Fruit fly (Drosophila melanogaster) whole organism, prepupa: Measurements from ENCODE around the gene ea.

ENCODE experiments used
- CG10631 ChIP-seq: fragments of 200-800 bp; sonication (Bioruptor generic); optimal IDR thresholded peaks from 2 replicates; lab custom pipeline; 2016; ENCODE audit warnings: missing biosample characterization, missing genetic modification characterization
- CG10669 ChIP-seq: fragments of 200-800 bp; sonication (Bioruptor generic); optimal IDR thresholded peaks from 3 replicates; lab custom pipeline; 2018; ENCODE audit warnings: missing biosample characterization, mild to moderate bottlenecking, missing genetic modification characterization, moderate library complexity
- CG11294 ChIP-seq: fragments of 200-800 bp; sonication (Bioruptor generic); IDR thresholded peaks from 2 replicates; pipeline ENCODE4 v1.3.6; 2022; ENCODE audit warnings: missing biosample characterization, missing genetic modification characterization
- CG11762 ChIP-seq: fragments of 200-800 bp; sonication (Bioruptor generic); optimal IDR thresholded peaks from 3 replicates; lab custom pipeline; 2016; ENCODE audit warnings: missing biosample characterization, missing genetic modification characterization; ENCODE audit not compliant: insufficient read depth
- CG11902 ChIP-seq: fragments of 200-800 bp; sonication (Bioruptor generic); optimal IDR thresholded peaks from 3 replicates; lab custom pipeline; 2016; ENCODE audit warnings: missing biosample characterization, missing genetic modification characterization
- CG15336 ChIP-seq: fragments of 200-800 bp; sonication (Bioruptor generic); IDR thresholded peaks from 2 replicates; pipeline ENCODE4 v1.3.6; 2022; ENCODE audit warnings: missing biosample characterization, missing genetic modification characterization
- CG1621 ChIP-seq: fragments of 200-800 bp; sonication (Bioruptor generic); optimal IDR thresholded peaks from 3 replicates; lab custom pipeline; 2018; ENCODE audit warnings: missing biosample characterization, mild to moderate bottlenecking, missing genetic modification characterization
- CG16779 ChIP-seq: fragments of 200-800 bp; sonication (Bioruptor generic); optimal IDR thresholded peaks from 3 replicates; lab custom pipeline; 2017; ENCODE audit warnings: missing biosample characterization, mild to moderate bottlenecking, missing genetic modification characterization
- CG3032 ChIP-seq: fragments of 200-800 bp; optimal IDR thresholded peaks from 2 replicates; lab custom pipeline; 2019; ENCODE audit warnings: missing biosample characterization, mild to moderate bottlenecking, missing genetic modification characterization, moderate library complexity
- CG31627 ChIP-seq: fragments of 200-800 bp; sonication (Bioruptor generic); optimal IDR thresholded peaks from 3 replicates; lab custom pipeline; 2016; ENCODE audit warnings: missing biosample characterization, missing genetic modification characterization
- CG32006 ChIP-seq: fragments of 200-800 bp; sonication (Bioruptor generic); optimal IDR thresholded peaks from 3 replicates; lab custom pipeline; 2017; ENCODE audit warnings: missing biosample characterization, mild to moderate bottlenecking, missing genetic modification characterization
- CG3919 ChIP-seq: fragments of 200-800 bp; sonication (Bioruptor generic); optimal IDR thresholded peaks from 3 replicates; lab custom pipeline; 2016; ENCODE audit warnings: missing biosample characterization, missing genetic modification characterization
- CG4318 ChIP-seq: fragments of 200-800 bp; sonication (Bioruptor generic); optimal IDR thresholded peaks from 3 replicates; lab custom pipeline; 2017; ENCODE audit warnings: missing biosample characterization, mild to moderate bottlenecking, missing genetic modification characterization
- CG6163 ChIP-seq: fragments of 200-800 bp; sonication (Bioruptor generic); IDR thresholded peaks from 3 replicates; pipeline ENCODE4 v1.3.6; 2022; ENCODE audit warnings: missing biosample characterization, missing genetic modification characterization
- CG6792 ChIP-seq: fragments of 200-800 bp; sonication (Bioruptor generic); optimal IDR thresholded peaks from 3 replicates; lab custom pipeline; 2016; ENCODE audit warnings: missing biosample characterization, missing genetic modification characterization
- CG6808 ChIP-seq: fragments of 200-800 bp; sonication (Bioruptor generic); optimal IDR thresholded peaks from 3 replicates; lab custom pipeline; 2017; ENCODE audit warnings: missing biosample characterization, missing genetic modification characterization, mild to moderate bottlenecking, moderate library complexity, missing genetic modification reagents
- CG6854 ChIP-seq: fragments of 200-800 bp; sonication (Bioruptor generic); optimal IDR thresholded peaks from 2 replicates; lab custom pipeline; 2017; ENCODE audit warnings: missing biosample characterization, mild to moderate bottlenecking, missing genetic modification characterization
- CG8119 ChIP-seq: fragments of 200-800 bp; sonication (Bioruptor generic); IDR thresholded peaks from 3 replicates; pipeline ENCODE4 v1.3.6; 2022; ENCODE audit warnings: missing biosample characterization, missing genetic modification characterization
- CG8319 ChIP-seq: fragments of 200-800 bp; sonication (Bioruptor generic); optimal IDR thresholded peaks from 3 replicates; lab custom pipeline; 2016; ENCODE audit warnings: missing biosample characterization, missing genetic modification characterization
- CG8632 ChIP-seq: fragments of 200-800 bp; sonication (Bioruptor generic); optimal IDR thresholded peaks from 3 replicates; lab custom pipeline; 2016; ENCODE audit warnings: missing biosample characterization, missing genetic modification characterization
- CG9139 ChIP-seq: fragments of 200-800 bp; sonication (Bioruptor generic); optimal IDR thresholded peaks from 3 replicates; lab custom pipeline; 2017; ENCODE audit warnings: missing biosample characterization, mild to moderate bottlenecking, missing genetic modification characterization
- Eip75B ChIP-seq: fragments of 200-800 bp; sonication (Bioruptor generic); optimal IDR thresholded peaks from 3 replicates; lab custom pipeline; 2016; ENCODE audit warnings: missing biosample characterization, missing genetic modification characterization
- Eip93F ChIP-seq: fragments of 200-800 bp; sonication (Bioruptor generic); optimal IDR thresholded peaks from 2 replicates; lab custom pipeline; 2016; ENCODE audit warnings: missing biosample characterization, mild to moderate bottlenecking, missing genetic modification characterization
- Ets21C ChIP-seq: fragments of 200-800 bp; sonication (Bioruptor generic); optimal IDR thresholded peaks from 3 replicates; lab custom pipeline; 2016; ENCODE audit warnings: missing biosample characterization, missing genetic modification characterization
- Ets96B ChIP-seq: fragments of 200-800 bp; optimal IDR thresholded peaks from 2 replicates; lab custom pipeline; 2019; ENCODE audit warnings: missing biosample characterization, mild to moderate bottlenecking, missing genetic modification characterization, moderate library complexity
- Gug ChIP-seq: fragments of 200-800 bp; sonication (Bioruptor generic); IDR thresholded peaks from 2 replicates; pipeline ENCODE4 v1.3.6; 2022; ENCODE audit warnings: missing biosample characterization, missing genetic modification characterization
- Hr38 ChIP-seq: sonication (Bioruptor generic); optimal IDR thresholded peaks from 2 replicates; lab custom pipeline; 2016; ENCODE audit warnings: missing biosample characterization, missing genetic modification characterization
- Hr39 ChIP-seq: fragments of 200-800 bp; sonication (Bioruptor generic); optimal IDR thresholded peaks from 2 replicates; lab custom pipeline; 2016; ENCODE audit warnings: missing biosample characterization, missing genetic modification characterization
- Lpt ChIP-seq: fragments of 200-800 bp; sonication (Bioruptor generic); optimal IDR thresholded peaks from 3 replicates; lab custom pipeline; 2016; ENCODE audit warnings: missing biosample characterization, missing genetic modification characterization
- Met ChIP-seq: fragments of 200-800 bp; sonication (Bioruptor generic); optimal IDR thresholded peaks from 3 replicates; lab custom pipeline; 2016; ENCODE audit warnings: missing biosample characterization, missing genetic modification characterization
- OdsH ChIP-seq: fragments of 200-800 bp; sonication (Bioruptor generic); optimal IDR thresholded peaks from 3 replicates; lab custom pipeline; 2016; ENCODE audit warnings: missing biosample characterization, missing genetic modification characterization
- Smox ChIP-seq: fragments of 200-800 bp; sonication (Bioruptor generic); optimal IDR thresholded peaks from 3 replicates; lab custom pipeline; 2016; ENCODE audit warnings: missing biosample characterization, missing genetic modification characterization
- Sox102F ChIP-seq: fragments of 200-800 bp; sonication (Bioruptor generic); optimal IDR thresholded peaks from 2 replicates; lab custom pipeline; 2016; ENCODE audit warnings: missing biosample characterization, mild to moderate bottlenecking, missing genetic modification characterization
- Sox14 ChIP-seq: fragments of 200-800 bp; sonication (Bioruptor generic); optimal IDR thresholded peaks from 3 replicates; lab custom pipeline; 2016; ENCODE audit warnings: missing biosample characterization, missing genetic modification characterization
- Sox15 ChIP-seq: fragments of 200-800 bp; sonication (Bioruptor generic); optimal IDR thresholded peaks from 3 replicates; lab custom pipeline; 2016; ENCODE audit warnings: missing biosample characterization, missing genetic modification characterization
- achi ChIP-seq: fragments of 200-800 bp; sonication (Bioruptor generic); optimal IDR thresholded peaks from 3 replicates; lab custom pipeline; 2016; ENCODE audit warnings: missing biosample characterization, missing genetic modification characterization
- acj6 ChIP-seq: fragments of 200-800 bp; sonication (Bioruptor generic); optimal IDR thresholded peaks from 3 replicates; lab custom pipeline; 2016; ENCODE audit warnings: missing biosample characterization, missing genetic modification characterization
- cyc ChIP-seq: fragments of 200-800 bp; sonication (Bioruptor generic); optimal IDR thresholded peaks from 3 replicates; lab custom pipeline; 2016; ENCODE audit warnings: missing biosample characterization, missing genetic modification characterization
- dac ChIP-seq: fragments of 200-800 bp; sonication (Bioruptor generic); optimal IDR thresholded peaks from 2 replicates; lab custom pipeline; 2017; ENCODE audit warnings: missing biosample characterization, mild to moderate bottlenecking, missing genetic modification characterization
- dsx ChIP-seq: fragments of 200-800 bp; optimal IDR thresholded peaks from 3 replicates; lab custom pipeline; 2019; ENCODE audit warnings: missing biosample characterization, mild to moderate bottlenecking, missing genetic modification characterization, moderate library complexity; ENCODE audit not compliant: poor library complexity, severe bottlenecking
- eg ChIP-seq: fragments of 200-800 bp; sonication (Bioruptor generic); IDR thresholded peaks from 3 replicates; pipeline ENCODE4 v1.3.6; 2022; ENCODE audit warnings: missing biosample characterization, missing genetic modification characterization
- esn ChIP-seq: fragments of 200-800 bp; sonication (Bioruptor generic); optimal IDR thresholded peaks from 2 replicates; lab custom pipeline; 2016; ENCODE audit warnings: missing biosample characterization, mild to moderate bottlenecking, missing genetic modification characterization, moderate library complexity
- fd59A ChIP-seq: fragments of 200-800 bp; sonication (Bioruptor generic); optimal IDR thresholded peaks from 2 replicates; lab custom pipeline; 2017; ENCODE audit warnings: missing biosample characterization, mild to moderate bottlenecking, missing genetic modification characterization, missing genetic modification reagents
- fkh ChIP-seq: fragments of 200-800 bp; sonication (Bioruptor generic); optimal IDR thresholded peaks from 3 replicates; lab custom pipeline; 2017; ENCODE audit warnings: missing biosample characterization, mild to moderate bottlenecking, missing genetic modification characterization, moderate library complexity
- lz ChIP-seq: fragments of 200-800 bp; sonication (Bioruptor generic); optimal IDR thresholded peaks from 3 replicates; lab custom pipeline; 2016; ENCODE audit warnings: missing biosample characterization, missing genetic modification characterization
- net ChIP-seq: fragments of 200-800 bp; sonication (Bioruptor generic); optimal IDR thresholded peaks from 3 replicates; lab custom pipeline; 2016; ENCODE audit warnings: missing biosample characterization, missing genetic modification characterization
- pdm3 ChIP-seq: fragments of 200-800 bp; sonication (Bioruptor generic); optimal IDR thresholded peaks from 3 replicates; lab custom pipeline; 2016; ENCODE audit warnings: missing biosample characterization, missing genetic modification characterization
- salr ChIP-seq, 2 experiments: fragments of 200-800 bp; sonication (Bioruptor generic); optimal IDR thresholded peaks; 3 replicates each; lab custom pipeline; 2016 to 2018; ENCODE audit warnings: missing biosample characterization in 2 of 2, missing genetic modification characterization in 2 of 2, mild to moderate bottlenecking in 1 of 2
- spab ChIP-seq: fragments of 200-800 bp; sonication (Bioruptor generic); optimal IDR thresholded peaks from 2 replicates; lab custom pipeline; 2017; ENCODE audit warnings: missing biosample characterization, mild to moderate bottlenecking, missing genetic modification characterization, missing genetic modification reagents
- ss ChIP-seq, 2 experiments: fragments of 200-800 bp; sonication (Bioruptor generic); optimal IDR thresholded peaks; 2 replicates in 1 of 2; 3 replicates in 1 of 2; lab custom pipeline; 2017 to 2018; ENCODE audit warnings: mild to moderate bottlenecking in 2 of 2, missing biosample characterization in 2 of 2, missing genetic modification characterization in 2 of 2, moderate library complexity in 1 of 2
- svp ChIP-seq: fragments of 200-800 bp; sonication (Bioruptor generic); peaks from one replicate; lab custom pipeline; 2016; ENCODE audit warnings: missing biosample characterization, missing genetic modification characterization
- topi ChIP-seq: fragments of 200-800 bp; sonication (Bioruptor generic); optimal IDR thresholded peaks from 3 replicates; lab custom pipeline; 2016; ENCODE audit warnings: missing biosample characterization, missing genetic modification characterization
- vri ChIP-seq: fragments of 200-800 bp; sonication (Bioruptor generic); optimal IDR thresholded peaks from 3 replicates; lab custom pipeline; 2016; ENCODE audit warnings: missing biosample characterization, mild to moderate bottlenecking, missing genetic modification characterization

Gene ea

DNA sequence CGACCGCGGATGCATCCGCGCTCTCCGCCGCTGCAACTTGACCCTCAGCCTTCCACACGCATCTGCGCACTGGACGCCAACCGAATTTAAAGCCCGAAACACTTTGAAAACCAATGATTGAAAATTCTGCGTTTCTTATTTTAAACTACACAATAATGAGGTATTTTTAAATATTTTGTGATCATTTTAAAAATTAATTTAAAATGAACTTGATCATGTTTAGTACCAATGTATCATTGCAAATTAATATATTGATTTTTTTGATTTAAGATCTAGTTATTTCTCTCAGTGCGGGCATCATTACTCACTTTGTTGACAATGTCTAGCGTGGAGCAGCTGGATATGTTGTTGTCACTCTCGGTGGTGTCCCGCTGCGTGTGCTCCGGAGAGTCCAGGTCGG, 38.3 kb downstream of the ea start:
- TF ChIP-seq OdsH (GFP tag; lab: Kevin White, UChicago) (no peak), CG3032 (tag; lab: Kevin White, UChicago) (peak; percentile 35), pdm3 (GFP tag; lab: Kevin White, UChicago) (no peak), Hr38 (GFP tag; lab: Kevin White, UChicago) (no peak), Ets96B (peak; percentile 57), CG31627 (GFP tag; lab: Kevin White, UChicago) (peak; percentile 18), esn (peak; percentile 68), Met (no peak), Sox102F (GFP tag; lab: Kevin White, UChicago) (no peak), Lpt (GFP tag; lab: Kevin White, UChicago) (no peak), CG11762 (GFP tag; lab: Kevin White, UChicago) (no peak), CG1621 (tag; lab: Kevin White, UChicago) (no peak), CG6854 (GFP tag; lab: Kevin White, UChicago) (no peak), CG8319 (GFP tag; lab: Kevin White, UChicago) (no peak), Sox14 (no peak), spab (GFP tag; lab: Kevin White, UChicago) (no peak), CG11294 (GFP tag; lab: Robert Waterston, UW) (no peak), CG6808 (no peak), CG16779 (tag; lab: Kevin White, UChicago) (no peak), Ets21C (GFP tag; lab: Kevin White, UChicago) (no peak), CG6163 (GFP tag; lab: Robert Waterston, UW) (peak; percentile 60; the same call in 2 of the 3 replicates), topi (GFP tag; lab: Kevin White, UChicago) (no peak), acj6 (no peak), lz (GFP tag; lab: Kevin White, UChicago) (peak; percentile 43), Eip93F (GFP tag; lab: Kevin White, UChicago) (no peak), CG8119 (GFP tag; lab: Robert Waterston, UW) (peak; percentile 74; the same call in 2 of the 3 replicates), fkh (GFP tag; lab: Kevin White, UChicago) (no peak), dac (GFP tag; lab: Kevin White, UChicago) (no peak), CG11902 (GFP tag; lab: Kevin White, UChicago) (no peak), net (GFP tag; lab: Kevin White, UChicago) (no peak), CG8632 (no peak), CG32006 (no peak), svp (GFP tag; lab: Kevin White, UChicago) (peak; percentile 94), achi (GFP tag; lab: Kevin White, UChicago) (no peak), CG10631 (GFP tag; lab: Kevin White, UChicago) (no peak), CG15336 (GFP tag; lab: Robert Waterston, UW) (peak; percentile 81), salr (GFP tag; optimal IDR thresholded peaks at IDR 0.05; lab: Kevin White, UChicago) (no peak), CG3919 (GFP tag; lab: Kevin White, UChicago) (no peak), CG6792 (GFP tag; lab: Kevin White, UChicago) (peak; percentile 50), CG9139 (GFP tag; lab: Kevin White, UChicago) (no peak), CG4318 (GFP tag; lab: Kevin White, UChicago) (no peak), Sox15 (GFP tag; lab: Kevin White, UChicago) (no peak), cyc (GFP tag; lab: Kevin White, UChicago) (peak; percentile 21), CG10669 (GFP tag; lab: Kevin White, UChicago) (no peak), dsx (peak; percentile 58), eg (GFP tag; lab: Robert Waterston, UW) (peak; percentile 76), vri (no peak), Hr39 (GFP tag; lab: Kevin White, UChicago) (no peak), ss (GFP tag; optimal IDR thresholded peaks at IDR 0.05; lab: Kevin White, UChicago) (no peak), Eip75B (GFP tag; lab: Kevin White, UChicago) (no peak), Smox (GFP tag; lab: Kevin White, UChicago) (no peak), Gug (no peak), fd59A (GFP tag; lab: Kevin White, UChicago) (no peak)
